Fruit fly (Drosophila melanogaster): ENCODE data around the gene CG15034.

The CG15034 gene

DNA sequence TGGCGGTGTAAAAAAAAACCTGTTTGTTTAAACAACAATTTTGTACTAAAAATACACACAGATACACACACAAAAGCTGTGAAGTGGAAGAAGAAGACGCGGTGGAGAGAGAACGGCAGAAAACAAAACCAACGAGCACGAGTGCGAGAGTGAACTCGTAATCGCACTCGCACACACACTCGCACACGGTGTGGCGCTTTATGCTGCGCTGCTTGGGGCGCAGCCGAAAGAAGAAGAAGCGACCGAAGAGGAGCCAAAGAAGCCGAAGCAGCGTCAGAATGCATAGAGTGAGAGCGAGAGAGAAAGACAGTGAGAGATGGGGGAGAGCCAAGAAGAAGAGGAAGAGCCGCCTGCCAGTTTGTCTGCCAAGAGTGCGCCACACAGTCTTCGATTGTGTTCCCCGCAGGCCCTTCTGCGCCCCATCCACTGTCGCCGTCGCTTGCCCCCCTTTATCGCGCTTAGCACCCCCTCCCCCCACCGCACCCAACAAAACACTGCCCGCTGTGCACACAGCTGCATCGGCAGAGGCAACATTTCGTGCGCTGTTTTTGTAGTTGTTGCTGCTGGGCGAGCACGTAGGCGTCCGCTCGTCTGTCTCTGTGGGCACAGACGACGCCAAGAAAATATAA lies 46.5 kb downstream of the CG15034 start:
- TF ChIP-seq CG17801 (GFP tag; optimal IDR thresholded peaks at IDR 0.05; ENCODE audit: partially characterized antibody), result no peak

DNA sequence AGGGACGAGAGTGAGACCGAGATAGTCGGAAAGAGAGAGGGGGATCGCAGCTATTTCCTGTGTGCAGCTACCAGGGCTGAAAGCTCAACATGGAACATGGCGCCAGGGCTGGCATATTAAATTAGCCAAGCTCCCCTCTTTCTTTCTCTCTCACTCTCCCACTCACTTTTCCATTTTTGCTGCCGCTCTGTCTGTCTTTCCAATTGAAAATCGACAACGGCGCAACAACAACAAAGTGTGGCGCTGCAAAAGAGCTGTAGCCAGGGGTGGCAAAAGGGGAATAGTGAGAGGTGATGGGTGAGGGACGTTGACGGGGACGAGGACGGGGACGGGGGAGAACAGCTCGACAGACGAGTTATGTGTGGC lies 47.0 kb downstream of the CG15034 start:
- TF ChIP-seq CG17801 (GFP tag; optimal IDR thresholded peaks at IDR 0.05; ENCODE audit: partially characterized antibody), result no peak

DNA sequence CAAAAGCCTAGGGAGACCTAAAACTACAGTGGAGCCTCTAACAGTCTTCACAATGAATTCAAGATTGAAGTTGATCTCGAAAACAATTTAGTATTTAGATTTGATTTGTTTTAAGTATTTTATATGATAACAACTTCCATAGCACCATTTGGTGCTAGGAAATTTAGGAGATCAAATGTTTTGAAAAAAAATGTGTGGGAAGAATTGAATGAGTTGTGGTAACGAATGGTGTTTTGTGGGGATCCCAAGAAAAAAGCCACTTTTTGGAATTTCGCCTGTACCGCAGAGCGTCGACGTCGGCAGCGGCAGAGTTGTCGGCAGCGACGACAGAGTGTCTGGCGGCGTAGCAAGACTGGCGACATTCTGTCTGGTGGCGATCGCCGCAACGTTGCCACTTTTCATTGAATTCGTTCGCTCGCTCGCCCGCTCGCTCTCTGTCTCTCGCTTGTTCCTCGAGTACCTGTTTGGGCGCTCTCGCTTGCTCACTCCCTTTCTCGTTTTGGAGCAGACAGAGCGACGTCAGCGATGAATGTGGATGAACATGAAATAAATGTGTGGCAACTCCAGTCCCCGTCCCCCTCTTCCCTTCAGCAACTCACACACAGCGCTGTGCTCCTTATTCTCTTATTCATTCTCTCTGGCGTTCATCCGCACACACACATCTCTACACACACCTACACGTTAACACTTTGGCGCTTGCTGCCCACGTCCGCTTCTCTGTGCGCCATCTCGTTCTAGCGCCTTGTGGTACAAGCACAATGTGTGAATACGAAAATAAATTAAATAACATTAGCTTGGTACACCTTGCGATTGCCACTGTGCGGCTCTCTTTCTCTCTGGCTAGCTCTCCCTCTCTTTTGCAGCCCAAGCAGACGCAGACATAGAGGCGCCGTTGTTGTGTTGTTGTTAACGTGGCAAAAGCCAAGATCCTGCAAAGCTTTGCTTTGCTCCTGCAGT lies 47.6 kb downstream of the CG15034 start:
- TF ChIP-seq CG17801 (GFP tag; optimal IDR thresholded peaks at IDR 0.05; ENCODE audit: partially characterized antibody), result peak; percentile 73

DNA sequence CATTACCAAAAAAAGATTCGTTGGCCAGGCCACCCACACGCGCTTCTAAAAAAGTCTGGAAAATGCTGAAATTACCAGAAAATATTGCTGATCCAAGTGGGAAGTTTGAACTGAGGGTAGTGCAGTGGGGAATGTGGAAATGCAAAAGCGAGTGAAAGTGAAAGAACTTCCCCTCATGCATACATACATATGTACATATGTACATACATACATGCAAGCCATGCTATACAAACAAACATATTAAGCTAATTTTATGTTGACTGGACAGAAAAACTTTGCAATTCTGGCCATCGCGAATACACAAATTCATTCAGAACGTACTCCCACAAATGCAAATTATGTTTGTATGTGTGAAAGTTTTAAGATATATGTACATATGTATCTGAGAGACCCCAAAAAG lies 49.0 kb downstream of the CG15034 start:
- TF ChIP-seq CG17801 (GFP tag; optimal IDR thresholded peaks at IDR 0.05; ENCODE audit: partially characterized antibody), result no peak

DNA sequence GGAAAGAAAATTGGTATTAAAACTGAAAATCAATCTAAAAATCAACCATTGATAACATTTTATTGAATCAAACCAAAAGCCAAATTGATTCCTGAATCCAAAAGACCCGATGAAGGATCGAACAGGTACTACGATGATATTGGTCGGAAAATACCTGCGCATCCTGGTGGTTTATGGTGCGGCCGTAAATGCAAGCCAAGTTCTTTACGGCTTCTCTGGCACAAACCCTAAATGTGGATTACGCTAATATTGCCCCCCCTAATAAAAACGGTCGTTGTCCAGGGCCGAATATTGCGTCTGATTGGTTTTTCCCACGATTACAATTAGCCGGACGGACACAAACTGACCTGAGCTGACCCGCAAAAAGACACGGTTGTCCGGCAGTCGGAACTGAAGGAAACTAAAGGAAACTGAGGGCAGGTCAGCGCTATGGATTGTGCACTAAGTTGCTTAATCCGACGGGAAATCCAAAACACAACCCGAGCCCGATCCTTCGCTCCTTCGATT lies 50.5 kb downstream of the CG15034 start:
- TF ChIP-seq CG17801 (GFP tag; optimal IDR thresholded peaks at IDR 0.05; ENCODE audit: partially characterized antibody), result no peak

All from ovary, adult (tissue).